Worm (Caenorhabditis elegans) whole organism, young adult: ENCODE results near the gene R07E5.15.

Source experiments
- C17E4.6 ChIP-seq: fragments of 200-800 bp; sonication (Bioruptor generic); IDR thresholded peaks from 2 replicates; pipeline ENCODE4 v1.3.6; 2022; ENCODE audit warnings: missing genetic modification reagents, missing genetic modification characterization, missing compliant biosample characterization
- F10E7.11 ChIP-seq: sonication (generic microtip); optimal IDR thresholded peaks from 2 replicates; lab custom pipeline; 2017; ENCODE audit warnings: mild to moderate bottlenecking, missing genetic modification characterization, moderate library complexity, missing compliant biosample characterization
- F23B12.7 ChIP-seq: sonication (generic microtip); optimal IDR thresholded peaks from 2 replicates; lab custom pipeline; 2017; ENCODE audit warnings: missing genetic modification characterization, mild to moderate bottlenecking, missing compliant biosample characterization, antibody characterized with exemption, moderate library complexity; ENCODE audit not compliant: insufficient read depth
- F39B2.1 ChIP-seq: fragments of 200-800 bp; sonication (Bioruptor generic); IDR thresholded peaks from 2 replicates; pipeline ENCODE4 v1.3.6; 2022; ENCODE audit warnings: missing genetic modification reagents, missing genetic modification characterization, missing compliant biosample characterization
- F49E8.2 ChIP-seq: sonication (generic microtip); optimal IDR thresholded peaks from 3 replicates; lab custom pipeline; 2017; ENCODE audit warnings: missing genetic modification characterization, mild to moderate bottlenecking, missing compliant biosample characterization, antibody characterized with exemption, moderate library complexity; ENCODE audit not compliant: insufficient read depth
- Y53F4B.3 ChIP-seq: fragments of 200-800 bp; sonication (Bioruptor generic); IDR thresholded peaks from 2 replicates; pipeline ENCODE4 v1.3.6; 2022; ENCODE audit warnings: missing genetic modification reagents, missing genetic modification characterization, missing compliant biosample characterization
- Y53G8AR.9 ChIP-seq: fragments of 200-800 bp; sonication (Bioruptor generic); conservative IDR thresholded peaks from 2 replicates; pipeline ENCODE4 v1.3.6; 2022; ENCODE audit warnings: missing genetic modification reagents, missing genetic modification characterization, missing compliant biosample characterization
- Y56A3A.18 ChIP-seq: fragments of 200-800 bp; sonication (Bioruptor generic); IDR thresholded peaks from 2 replicates; pipeline ENCODE4 v1.3.6; 2022; ENCODE audit warnings: missing genetic modification reagents, missing genetic modification characterization, missing compliant biosample characterization
- aptf-3 ChIP-seq: fragments of 200-800 bp; sonication (Bioruptor generic); IDR thresholded peaks from 2 replicates; pipeline ENCODE4 v1.3.6; 2022; ENCODE audit warnings: missing genetic modification characterization, missing compliant biosample characterization
- athp-1 ChIP-seq: sonication (generic microtip); optimal IDR thresholded peaks from 2 replicates; lab custom pipeline; 2017; ENCODE audit warnings: mild to moderate bottlenecking, missing genetic modification characterization, missing compliant biosample characterization
- attf-5 ChIP-seq: fragments of 200-800 bp; sonication (Bioruptor generic); optimal IDR thresholded peaks from 2 replicates; lab custom pipeline; 2018; ENCODE audit warnings: mild to moderate bottlenecking, missing genetic modification characterization, missing compliant biosample characterization
- dox-1 ChIP-seq: fragments of 200-800 bp; sonication (Bioruptor generic); IDR thresholded peaks from 2 replicates; pipeline ENCODE4 v1.3.6; 2022; ENCODE audit warnings: missing genetic modification reagents, missing genetic modification characterization, missing compliant biosample characterization
- egl-18 ChIP-seq: fragments of 200-800 bp; sonication (Bioruptor generic); IDR thresholded peaks from 2 replicates; pipeline ENCODE4 v1.3.6; 2022; ENCODE audit warnings: missing genetic modification reagents, missing genetic modification characterization, missing compliant biosample characterization
- ets-4 ChIP-seq: fragments of 200-800 bp; sonication (Bioruptor generic); optimal IDR thresholded peaks from 2 replicates; lab custom pipeline; 2018; ENCODE audit warnings: mild to moderate bottlenecking, missing genetic modification characterization, missing compliant biosample characterization
- hmg-1.2 ChIP-seq: fragments of 200-800 bp; sonication (Bioruptor generic); IDR thresholded peaks from 2 replicates; pipeline ENCODE4 v1.3.6; 2022; ENCODE audit warnings: missing genetic modification reagents, missing genetic modification characterization, missing compliant biosample characterization
- hsf-1 ChIP-seq: fragments of 200-800 bp; sonication (Bioruptor generic); IDR thresholded peaks from 2 replicates; pipeline ENCODE4 v1.3.6; 2022; ENCODE audit warnings: missing genetic modification reagents, missing genetic modification characterization, missing compliant biosample characterization
- let-526 ChIP-seq: fragments of 200-800 bp; sonication (Bioruptor generic); IDR thresholded peaks from 2 replicates; pipeline ENCODE4 v1.3.6; 2022; ENCODE audit warnings: missing genetic modification reagents, missing genetic modification characterization, missing compliant biosample characterization
- lin-26 ChIP-seq: fragments of 200-800 bp; sonication (Bioruptor generic); IDR thresholded peaks from 2 replicates; pipeline ENCODE4 v1.3.6; 2022; ENCODE audit warnings: missing genetic modification reagents, missing genetic modification characterization, missing compliant biosample characterization
- madf-3 ChIP-seq: fragments of 200-800 bp; sonication (Bioruptor generic); IDR thresholded peaks from 2 replicates; pipeline ENCODE4 v1.3.6; 2022; ENCODE audit warnings: missing genetic modification reagents, missing genetic modification characterization, missing compliant biosample characterization
- mcd-1 ChIP-seq: fragments of 200-800 bp; sonication (Bioruptor generic); IDR thresholded peaks from 2 replicates; pipeline ENCODE4 v1.3.6; 2022; ENCODE audit warnings: missing genetic modification reagents, missing genetic modification characterization, missing compliant biosample characterization
- mel-28 ChIP-seq: sonication (generic microtip); optimal IDR thresholded peaks from 2 replicates; lab custom pipeline; 2016; ENCODE audit warnings: borderline replicate concordance, mild to moderate bottlenecking, missing genetic modification characterization, missing compliant biosample characterization
- nfya-2 ChIP-seq: fragments of 200-800 bp; sonication (Bioruptor generic); IDR thresholded peaks from 2 replicates; pipeline ENCODE4 v1.3.6; 2022; ENCODE audit warnings: missing genetic modification reagents, missing genetic modification characterization, missing compliant biosample characterization
- nhr-179 ChIP-seq: sonication (generic microtip); optimal IDR thresholded peaks from 2 replicates; lab custom pipeline; 2016; ENCODE audit warnings: mild to moderate bottlenecking, missing genetic modification characterization, missing compliant biosample characterization
- pha-4 ChIP-seq: fragments of 150-350 bp; sonication (generic microtip); optimal IDR thresholded peaks from 2 replicates; lab custom pipeline; 2014; ENCODE audit warnings: missing biosample characterization, missing genetic modification reagents, missing genetic modification characterization
- rcor-1 ChIP-seq: fragments of 200-800 bp; sonication (Bioruptor generic); IDR thresholded peaks from 2 replicates; pipeline ENCODE4 v1.3.6; 2022; ENCODE audit warnings: missing genetic modification reagents, missing genetic modification characterization, missing compliant biosample characterization
- sdz-38 ChIP-seq: sonication (generic microtip); optimal IDR thresholded peaks from 2 replicates; lab custom pipeline; 2016; ENCODE audit warnings: missing genotype, missing genetic modification characterization, missing compliant biosample characterization
- sea-2 ChIP-seq: fragments of 200-800 bp; sonication (Bioruptor generic); IDR thresholded peaks from 2 replicates; pipeline ENCODE4 v1.3.6; 2022; ENCODE audit warnings: missing genetic modification characterization, missing compliant biosample characterization
- tbp1 ChIP-seq: fragments of 200-800 bp; sonication (Bioruptor generic); optimal IDR thresholded peaks from 2 replicates; lab custom pipeline; 2018; ENCODE audit warnings: mild to moderate bottlenecking, missing genetic modification characterization, missing compliant biosample characterization
- unc-130 ChIP-seq: sonication (generic microtip); optimal IDR thresholded peaks from 2 replicates; lab custom pipeline; 2016; ENCODE audit warnings: missing genetic modification reagents, missing genetic modification characterization, missing compliant biosample characterization
- unc-62 ChIP-seq: fragments of 150-350 bp; optimal IDR thresholded peaks from 2 replicates; lab custom pipeline; 2014; ENCODE audit warnings: missing biosample characterization, missing genetic modification reagents, missing genetic modification characterization
- xnd-1 ChIP-seq: sonication (generic microtip); optimal IDR thresholded peaks from 2 replicates; lab custom pipeline; 2016; ENCODE audit warnings: missing genotype, missing genetic modification reagents, missing genetic modification characterization, missing compliant biosample characterization
- zfh-2 ChIP-seq: fragments of 200-800 bp; sonication (Bioruptor generic); conservative IDR thresholded peaks from 2 replicates; pipeline ENCODE4 v1.3.6; 2022; ENCODE audit warnings: missing genetic modification reagents, missing genetic modification characterization, missing compliant biosample characterization
- ztf-22 ChIP-seq: fragments of 200-800 bp; sonication (Bioruptor generic); optimal IDR thresholded peaks from 2 replicates; lab custom pipeline; 2018; ENCODE audit warnings: mild to moderate bottlenecking, missing genetic modification characterization, moderate library complexity, missing compliant biosample characterization
- ztf-6 ChIP-seq: fragments of 200-800 bp; sonication (Bioruptor generic); IDR thresholded peaks from 2 replicates; pipeline ENCODE4 v1.3.6; 2022; ENCODE audit warnings: missing genetic modification reagents, missing genetic modification characterization, missing compliant biosample characterization

Gene R07E5.15

ce11 chrIII:4397115-4397514 lies 4.1 kb upstream of the R07E5.15 start, which contains the start of gene R07E5.5:
TSS of gene R07E5.5 (plus strand) at chrIII:4397415.
- no peak for TF ChIP-seq ztf-6
- TF ChIP-seq let-526 (GFP tag; lab: Robert Waterston, UW) = no peak
- TF ChIP-seq mel-28 (tag; lab: Kevin White, UChicago) = no peak
- no peak for TF ChIP-seq rcor-1 (GFP tag; lab: Robert Waterston, UW)
- TF ChIP-seq unc-62 (GFP tag; lab: Kevin White, UChicago) = no peak
- no peak for TF ChIP-seq nfya-2
- TF ChIP-seq sdz-38 (tag; lab: Kevin White, UChicago) = no peak
- TF ChIP-seq athp-1 = no peak
- TF ChIP-seq zfh-2 (GFP tag; lab: Robert Waterston, UW) = no peak
- no peak for TF ChIP-seq nhr-179 (tag; lab: Kevin White, UChicago)
- TF ChIP-seq, all 124 proteins: peak for 0

ce11 chrIII:4398463-4398862 lies 2.8 kb upstream of the R07E5.15 start, which contains the start of gene R07E5.6:
TSS of gene R07E5.6 (plus strand) at chrIII:4398763.
- no peak for TF ChIP-seq pha-4 (tag; lab: Kevin White, UChicago)
- no peak for TF ChIP-seq C17E4.6 (GFP tag; lab: Robert Waterston, UW)
- TF ChIP-seq tbp1 (GFP tag; lab: Kevin White, UChicago) = no peak
- no peak for TF ChIP-seq aptf-3 (GFP tag; lab: Robert Waterston, UW)
- no peak for TF ChIP-seq F49E8.2 (tag; lab: Kevin White, UChicago)
- TF ChIP-seq mel-28 (tag; lab: Kevin White, UChicago) = no peak
- TF ChIP-seq egl-18 (GFP tag; lab: Robert Waterston, UW) = no peak
- no peak for TF ChIP-seq ets-4
- TF ChIP-seq F39B2.1 (GFP tag; lab: Robert Waterston, UW) = no peak
- no peak for TF ChIP-seq ztf-6
- TF ChIP-seq ztf-22 (GFP tag; lab: Kevin White, UChicago) = no peak
- no peak for TF ChIP-seq Y53F4B.3 (GFP tag; lab: Robert Waterston, UW)
- no peak for TF ChIP-seq xnd-1

ce11 chrIII:4404339-4404836 lies 3.1 kb downstream of the R07E5.15 start, which contains the start of the genes R07E5.17 and snfc-5:
TSS of gene R07E5.17 (minus strand) at chrIII:4404436.
TSS of gene snfc-5 (plus strand) at chrIII:4404786.
- TF ChIP-seq F23B12.7 (tag; lab: Kevin White, UChicago) (peak; percentile 32), dox-1 (GFP tag; lab: Robert Waterston, UW) (0 out of 2 replicates have a peak, but pooled peaks have one; percentile 28), madf-3 (peak; percentile 92), hmg-1.2 (GFP tag; lab: Robert Waterston, UW) (peak; percentile 15; the same call in 1 of the 2 replicates), sea-2 (no peak), attf-5 (GFP tag; lab: Kevin White, UChicago) (peak; percentile 68), mcd-1 (GFP tag; lab: Robert Waterston, UW) (0 out of 2 replicates have a peak, but pooled peaks have one; percentile 22), Y56A3A.18 (no peak), unc-130 (GFP tag; lab: Kevin White, UChicago) (no peak)

- TF ChIP-seq F10E7.11 (tag; lab: Kevin White, UChicago) = no peak
- 0 out of 2 replicates have a peak, but pooled peaks have one; percentile 29 for TF ChIP-seq hsf-1 (GFP tag; lab: Robert Waterston, UW)
- TF ChIP-seq Y53G8AR.9 (GFP tag; lab: Robert Waterston, UW) = 0 out of 2 replicates have a peak, but pooled peaks have one; percentile 17
- peak; percentile 39; the same call in 1 of the 2 replicates for TF ChIP-seq lin-26
Observed at ce11 chrIII:4405986-4406385, 4.7 kb downstream of the R07E5.15 start, which contains the start of gene rnp-4. TSS of gene rnp-4 (plus strand) at chrIII:4406286.
